Fruit fly (Drosophila melanogaster) whole organism, prepupa: Measurements from ENCODE around the gene CG5902.

Source experiments
- Blimp-1 ChIP-seq: fragments of 200-800 bp; sonication (Bioruptor generic); optimal IDR thresholded peaks from 3 replicates; lab custom pipeline; 2017; ENCODE audit warnings: missing biosample characterization, missing genetic modification characterization, mild to moderate bottlenecking, moderate library complexity, missing genetic modification reagents
- CG10631 ChIP-seq: fragments of 200-800 bp; sonication (Bioruptor generic); optimal IDR thresholded peaks from 2 replicates; lab custom pipeline; 2016; ENCODE audit warnings: missing biosample characterization, missing genetic modification characterization
- CG10669 ChIP-seq: fragments of 200-800 bp; sonication (Bioruptor generic); optimal IDR thresholded peaks from 3 replicates; lab custom pipeline; 2018; ENCODE audit warnings: missing biosample characterization, mild to moderate bottlenecking, missing genetic modification characterization, moderate library complexity
- CG11294 ChIP-seq: fragments of 200-800 bp; sonication (Bioruptor generic); IDR thresholded peaks from 2 replicates; pipeline ENCODE4 v1.3.6; 2022; ENCODE audit warnings: missing biosample characterization, missing genetic modification characterization
- CG11902 ChIP-seq: fragments of 200-800 bp; sonication (Bioruptor generic); optimal IDR thresholded peaks from 3 replicates; lab custom pipeline; 2016; ENCODE audit warnings: missing biosample characterization, missing genetic modification characterization
- CG1621 ChIP-seq: fragments of 200-800 bp; sonication (Bioruptor generic); optimal IDR thresholded peaks from 3 replicates; lab custom pipeline; 2018; ENCODE audit warnings: missing biosample characterization, mild to moderate bottlenecking, missing genetic modification characterization
- CG16779 ChIP-seq: fragments of 200-800 bp; sonication (Bioruptor generic); optimal IDR thresholded peaks from 3 replicates; lab custom pipeline; 2017; ENCODE audit warnings: missing biosample characterization, mild to moderate bottlenecking, missing genetic modification characterization
- CG3032 ChIP-seq: fragments of 200-800 bp; optimal IDR thresholded peaks from 2 replicates; lab custom pipeline; 2019; ENCODE audit warnings: missing biosample characterization, mild to moderate bottlenecking, missing genetic modification characterization, moderate library complexity
- CG32006 ChIP-seq: fragments of 200-800 bp; sonication (Bioruptor generic); optimal IDR thresholded peaks from 3 replicates; lab custom pipeline; 2017; ENCODE audit warnings: missing biosample characterization, mild to moderate bottlenecking, missing genetic modification characterization
- CG34406 ChIP-seq: fragments of 200-800 bp; sonication (Bioruptor generic); optimal IDR thresholded peaks from 3 replicates; lab custom pipeline; 2016; ENCODE audit warnings: missing biosample characterization, missing genetic modification characterization
- CG3919 ChIP-seq: fragments of 200-800 bp; sonication (Bioruptor generic); optimal IDR thresholded peaks from 3 replicates; lab custom pipeline; 2016; ENCODE audit warnings: missing biosample characterization, missing genetic modification characterization
- CG6163 ChIP-seq: fragments of 200-800 bp; sonication (Bioruptor generic); IDR thresholded peaks from 3 replicates; pipeline ENCODE4 v1.3.6; 2022; ENCODE audit warnings: missing biosample characterization, missing genetic modification characterization
- CG6808 ChIP-seq: fragments of 200-800 bp; sonication (Bioruptor generic); optimal IDR thresholded peaks from 3 replicates; lab custom pipeline; 2017; ENCODE audit warnings: missing biosample characterization, missing genetic modification characterization, mild to moderate bottlenecking, moderate library complexity, missing genetic modification reagents
- CG7368 ChIP-seq: fragments of 200-800 bp; sonication (Bioruptor generic); optimal IDR thresholded peaks from 3 replicates; lab custom pipeline; 2016; ENCODE audit warnings: missing biosample characterization, missing genetic modification characterization
- CG8119 ChIP-seq: fragments of 200-800 bp; sonication (Bioruptor generic); IDR thresholded peaks from 3 replicates; pipeline ENCODE4 v1.3.6; 2022; ENCODE audit warnings: missing biosample characterization, missing genetic modification characterization
- CG8632 ChIP-seq: fragments of 200-800 bp; sonication (Bioruptor generic); optimal IDR thresholded peaks from 3 replicates; lab custom pipeline; 2016; ENCODE audit warnings: missing biosample characterization, missing genetic modification characterization
- CG9139 ChIP-seq: fragments of 200-800 bp; sonication (Bioruptor generic); optimal IDR thresholded peaks from 3 replicates; lab custom pipeline; 2017; ENCODE audit warnings: missing biosample characterization, mild to moderate bottlenecking, missing genetic modification characterization
- Eip78C ChIP-seq: fragments of 200-800 bp; sonication (Bioruptor generic); peaks from one replicate; lab custom pipeline; 2016; ENCODE audit warnings: missing biosample characterization, missing genetic modification characterization
- Eip93F ChIP-seq: fragments of 200-800 bp; sonication (Bioruptor generic); optimal IDR thresholded peaks from 2 replicates; lab custom pipeline; 2016; ENCODE audit warnings: missing biosample characterization, mild to moderate bottlenecking, missing genetic modification characterization
- Ets21C ChIP-seq: fragments of 200-800 bp; sonication (Bioruptor generic); optimal IDR thresholded peaks from 3 replicates; lab custom pipeline; 2016; ENCODE audit warnings: missing biosample characterization, missing genetic modification characterization
- Ets96B ChIP-seq: fragments of 200-800 bp; optimal IDR thresholded peaks from 2 replicates; lab custom pipeline; 2019; ENCODE audit warnings: missing biosample characterization, mild to moderate bottlenecking, missing genetic modification characterization, moderate library complexity
- Gug ChIP-seq: fragments of 200-800 bp; sonication (Bioruptor generic); IDR thresholded peaks from 2 replicates; pipeline ENCODE4 v1.3.6; 2022; ENCODE audit warnings: missing biosample characterization, missing genetic modification characterization
- Hr38 ChIP-seq: sonication (Bioruptor generic); optimal IDR thresholded peaks from 2 replicates; lab custom pipeline; 2016; ENCODE audit warnings: missing biosample characterization, missing genetic modification characterization
- Hr39 ChIP-seq: fragments of 200-800 bp; sonication (Bioruptor generic); optimal IDR thresholded peaks from 2 replicates; lab custom pipeline; 2016; ENCODE audit warnings: missing biosample characterization, missing genetic modification characterization
- Hr4 ChIP-seq: fragments of 200-800 bp; sonication (Bioruptor generic); optimal IDR thresholded peaks from 3 replicates; lab custom pipeline; 2016; ENCODE audit warnings: missing biosample characterization, missing genetic modification characterization
- Met ChIP-seq: fragments of 200-800 bp; sonication (Bioruptor generic); optimal IDR thresholded peaks from 3 replicates; lab custom pipeline; 2016; ENCODE audit warnings: missing biosample characterization, missing genetic modification characterization
- OdsH ChIP-seq: fragments of 200-800 bp; sonication (Bioruptor generic); optimal IDR thresholded peaks from 3 replicates; lab custom pipeline; 2016; ENCODE audit warnings: missing biosample characterization, missing genetic modification characterization
- Sox102F ChIP-seq: fragments of 200-800 bp; sonication (Bioruptor generic); optimal IDR thresholded peaks from 2 replicates; lab custom pipeline; 2016; ENCODE audit warnings: missing biosample characterization, mild to moderate bottlenecking, missing genetic modification characterization
- Sox15 ChIP-seq: fragments of 200-800 bp; sonication (Bioruptor generic); optimal IDR thresholded peaks from 3 replicates; lab custom pipeline; 2016; ENCODE audit warnings: missing biosample characterization, missing genetic modification characterization
- achi ChIP-seq: fragments of 200-800 bp; sonication (Bioruptor generic); optimal IDR thresholded peaks from 3 replicates; lab custom pipeline; 2016; ENCODE audit warnings: missing biosample characterization, missing genetic modification characterization
- acj6 ChIP-seq: fragments of 200-800 bp; sonication (Bioruptor generic); optimal IDR thresholded peaks from 3 replicates; lab custom pipeline; 2016; ENCODE audit warnings: missing biosample characterization, missing genetic modification characterization
- eg ChIP-seq: fragments of 200-800 bp; sonication (Bioruptor generic); IDR thresholded peaks from 3 replicates; pipeline ENCODE4 v1.3.6; 2022; ENCODE audit warnings: missing biosample characterization, missing genetic modification characterization
- fd59A ChIP-seq: fragments of 200-800 bp; sonication (Bioruptor generic); optimal IDR thresholded peaks from 2 replicates; lab custom pipeline; 2017; ENCODE audit warnings: missing biosample characterization, mild to moderate bottlenecking, missing genetic modification characterization, missing genetic modification reagents
- fd85E ChIP-seq: fragments of 200-800 bp; sonication (Bioruptor generic); optimal IDR thresholded peaks from 3 replicates; lab custom pipeline; 2016; ENCODE audit warnings: missing biosample characterization, missing genetic modification characterization
- fkh ChIP-seq: fragments of 200-800 bp; sonication (Bioruptor generic); optimal IDR thresholded peaks from 3 replicates; lab custom pipeline; 2017; ENCODE audit warnings: missing biosample characterization, mild to moderate bottlenecking, missing genetic modification characterization, moderate library complexity
- salr ChIP-seq, 2 experiments: fragments of 200-800 bp; sonication (Bioruptor generic); optimal IDR thresholded peaks; 3 replicates each; lab custom pipeline; 2016 to 2018; ENCODE audit warnings: missing biosample characterization in 2 of 2, missing genetic modification characterization in 2 of 2, mild to moderate bottlenecking in 1 of 2
- svp ChIP-seq: fragments of 200-800 bp; sonication (Bioruptor generic); peaks from one replicate; lab custom pipeline; 2016; ENCODE audit warnings: missing biosample characterization, missing genetic modification characterization

The CG5902 gene

dm6 chr3R:23962781-23963222 is 23.6 kb upstream of the CG5902 start, which contains the start of gene CG31140 (continued):
- TF ChIP-seq CG7368 (GFP tag; lab: Kevin White, UChicago): peak; percentile 47
- TF ChIP-seq CG32006 (GFP tag; lab: Kevin White, UChicago): no peak
- peak; percentile 27 for TF ChIP-seq CG6808
- peak; percentile 42 for TF ChIP-seq CG3919 (GFP tag; lab: Kevin White, UChicago)
- TF ChIP-seq Blimp-1 (GFP tag; lab: Kevin White, UChicago): no peak

- TF ChIP-seq OdsH (no peak), fd59A (no peak), Sox15 (GFP tag; lab: Kevin White, UChicago) (no peak), Hr4 (no peak), CG8632 (GFP tag; lab: Kevin White, UChicago) (no peak), CG3919 (GFP tag; lab: Kevin White, UChicago) (no peak), fd85E (GFP tag; lab: Kevin White, UChicago) (no peak), Eip78C (GFP tag; lab: Kevin White, UChicago) (peak; percentile 12), Sox102F (GFP tag; lab: Kevin White, UChicago) (no peak), Hr39 (no peak), Ets21C (GFP tag; lab: Kevin White, UChicago) (no peak), Hr38 (no peak), Met (GFP tag; lab: Kevin White, UChicago) (no peak), CG16779 (tag; lab: Kevin White, UChicago) (no peak), Eip93F (GFP tag; lab: Kevin White, UChicago) (no peak), Gug (GFP tag; lab: Robert Waterston, UW) (no peak), svp (GFP tag; lab: Kevin White, UChicago) (peak; percentile 12)
Measured at dm6 chr3R:23964913-23965718, 21.3 kb upstream of the CG5902 start.

DNA sequence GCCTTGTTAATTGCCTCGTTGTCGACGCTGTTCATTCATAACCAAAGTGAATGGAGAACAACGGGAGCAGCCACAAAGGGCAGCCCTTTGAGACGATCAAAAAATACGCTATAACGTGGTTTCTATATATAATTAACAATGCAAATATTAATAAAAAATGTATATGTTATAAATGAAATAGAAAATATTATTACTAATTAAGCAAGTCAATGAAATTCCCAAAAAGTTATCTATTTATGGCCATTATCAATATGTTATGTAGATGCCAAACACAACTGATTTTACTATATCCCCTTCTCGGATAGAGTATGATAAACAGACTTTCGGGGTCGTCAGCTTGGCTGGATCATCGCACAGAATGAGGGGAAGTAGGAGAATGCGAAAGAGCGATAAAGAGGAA is 17.0 kb upstream of the CG5902 start:
- TF ChIP-seq acj6 (no peak), CG10631 (peak; percentile 1), CG32006 (GFP tag; lab: Kevin White, UChicago) (peak; percentile 13), CG8632 (GFP tag; lab: Kevin White, UChicago) (peak; percentile 24), achi (GFP tag; lab: Kevin White, UChicago) (peak; percentile 7), CG10669 (GFP tag; lab: Kevin White, UChicago) (peak; percentile 26), eg (no peak), CG11902 (GFP tag; lab: Kevin White, UChicago) (peak; percentile 0), Met (GFP tag; lab: Kevin White, UChicago) (no peak), Ets96B (tag; lab: Kevin White, UChicago) (peak; percentile 17)

DNA sequence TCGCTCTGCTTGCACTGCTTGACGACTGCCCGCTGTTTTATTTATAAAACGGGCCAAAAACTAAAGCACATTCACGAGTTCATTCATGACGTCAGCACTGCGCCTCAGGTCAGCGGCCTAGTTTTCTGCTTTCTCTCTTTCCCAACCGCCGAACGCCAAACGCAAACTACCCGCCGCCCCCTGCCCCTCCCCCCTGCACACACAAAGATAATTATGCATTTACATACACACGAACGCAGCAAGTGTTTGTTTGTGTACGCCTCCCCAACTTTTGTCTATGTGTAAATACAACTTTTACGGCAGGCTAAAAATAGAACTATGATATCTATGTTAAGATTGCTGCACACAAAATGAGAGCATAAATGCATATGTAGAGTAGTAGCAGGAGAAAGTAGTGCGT is 15.2 kb upstream of the CG5902 start:
- TF ChIP-seq CG32006 (GFP tag; lab: Kevin White, UChicago) (no peak), Sox15 (GFP tag; lab: Kevin White, UChicago) (no peak), salr (GFP tag; optimal IDR thresholded peaks at IDR 0.05; lab: Kevin White, UChicago) (no peak), CG1621 (tag; lab: Kevin White, UChicago) (no peak), Hr38 (no peak), fkh (GFP tag; lab: Kevin White, UChicago) (no peak)

dm6 chr3R:23971764-23972163 is 14.7 kb upstream of the CG5902 start:
- TF ChIP-seq CG8119 (GFP tag; lab: Robert Waterston, UW) (no peak), CG3032 (tag; lab: Kevin White, UChicago) (no peak), Eip78C (GFP tag; lab: Kevin White, UChicago) (no peak), CG3919 (GFP tag; lab: Kevin White, UChicago) (no peak), CG34406 (GFP tag; lab: Kevin White, UChicago) (no peak), CG6808 (no peak), acj6 (no peak), CG11294 (GFP tag; lab: Robert Waterston, UW) (no peak), CG6163 (GFP tag; lab: Robert Waterston, UW) (no peak), Hr38 (no peak), CG9139 (GFP tag; lab: Kevin White, UChicago) (no peak)
